Fruit fly (Drosophila melanogaster) whole organism, embryonic: ENCODE data around the gene RfC4.

Experiments
- CG10654 ChIP-seq: fragments of 200-800 bp; sonication (Bioruptor generic); optimal IDR thresholded peaks from 2 replicates; lab custom pipeline; 2016; ENCODE audit warnings: missing biosample characterization, missing genetic modification characterization
- CG11398 ChIP-seq: fragments of 200-800 bp; sonication (Bioruptor generic); optimal IDR thresholded peaks from 2 replicates; lab custom pipeline; 2016; ENCODE audit warnings: missing biosample characterization, missing genetic modification characterization
- CG12391 ChIP-seq: fragments of 200-800 bp; sonication (Bioruptor generic); optimal IDR thresholded peaks from 3 replicates; lab custom pipeline; 2018; ENCODE audit warnings: missing biosample characterization, mild to moderate bottlenecking, missing genetic modification characterization, moderate library complexity
- CG14710 ChIP-seq: fragments of 200-800 bp; sonication (Bioruptor generic); optimal IDR thresholded peaks from 3 replicates; lab custom pipeline; 2019; ENCODE audit warnings: missing biosample characterization, mild to moderate bottlenecking, missing genetic modification characterization, moderate library complexity
- CG15073 ChIP-seq: fragments of 200-800 bp; sonication (Bioruptor generic); optimal IDR thresholded peaks from 2 replicates; lab custom pipeline; 2016; ENCODE audit warnings: missing biosample characterization, missing genetic modification characterization
- CG17385 ChIP-seq: fragments of 200-800 bp; sonication (Bioruptor generic); optimal IDR thresholded peaks from 3 replicates; lab custom pipeline; 2018; ENCODE audit warnings: missing biosample characterization, mild to moderate bottlenecking, missing genetic modification characterization
- CG17829 ChIP-seq: fragments of 200-800 bp; optimal IDR thresholded peaks from 2 replicates; lab custom pipeline; 2019; ENCODE audit warnings: missing biosample characterization, mild to moderate bottlenecking, missing genetic modification characterization, moderate library complexity
- CG18476 ChIP-seq: fragments of 200-800 bp; sonication (Bioruptor generic); optimal IDR thresholded peaks from 2 replicates; lab custom pipeline; 2016; ENCODE audit warnings: missing biosample characterization, mild to moderate bottlenecking, missing genetic modification characterization
- CG18599 ChIP-seq: fragments of 200-800 bp; sonication (Bioruptor generic); optimal IDR thresholded peaks from 3 replicates; lab custom pipeline; 2017; ENCODE audit warnings: missing biosample characterization, missing genetic modification characterization, mild to moderate bottlenecking, moderate library complexity, missing genetic modification reagents
- CG2202 ChIP-seq: fragments of 200-800 bp; sonication (Bioruptor generic); optimal IDR thresholded peaks from 2 replicates; lab custom pipeline; 2018; ENCODE audit warnings: missing biosample characterization, mild to moderate bottlenecking, missing genetic modification characterization
- CG2678 ChIP-seq: fragments of 200-800 bp; sonication (Bioruptor generic); optimal IDR thresholded peaks from 3 replicates; lab custom pipeline; 2019; ENCODE audit warnings: missing biosample characterization, mild to moderate bottlenecking, missing genetic modification characterization, moderate library complexity
- CG33557 ChIP-seq: fragments of 200-800 bp; sonication (Bioruptor generic); optimal IDR thresholded peaks from 2 replicates; lab custom pipeline; 2019; ENCODE audit warnings: missing biosample characterization, mild to moderate bottlenecking, missing genetic modification characterization, moderate library complexity
- CG3726 ChIP-seq: fragments of 200-800 bp; sonication (Bioruptor generic); IDR thresholded peaks from 3 replicates; pipeline ENCODE4, ENCODE4 v1.3.6; 2022; ENCODE audit warnings: missing biosample characterization, missing genetic modification characterization
- CG4360 ChIP-seq: fragments of 200-800 bp; sonication (Bioruptor generic); IDR thresholded peaks from 2 replicates; pipeline ENCODE4 v1.3.6; 2022; ENCODE audit warnings: missing biosample characterization, missing genetic modification characterization
- CG4854 ChIP-seq: fragments of 200-800 bp; sonication (Bioruptor generic); optimal IDR thresholded peaks from 2 replicates; lab custom pipeline; 2016; ENCODE audit warnings: missing biosample characterization, missing genetic modification characterization, inconsistent platforms
- CG5180 ChIP-seq: fragments of 200-800 bp; sonication (Bioruptor generic); optimal IDR thresholded peaks from 3 replicates; lab custom pipeline; 2017; ENCODE audit warnings: missing biosample characterization, missing genetic modification characterization, mild to moderate bottlenecking, moderate library complexity, missing genetic modification reagents
- CG6254 ChIP-seq: fragments of 200-800 bp; sonication (Bioruptor generic); optimal IDR thresholded peaks from 3 replicates; lab custom pipeline; 2017; ENCODE audit warnings: mild to moderate bottlenecking, missing biosample characterization, missing genetic modification reagents, missing genetic modification characterization
- CG6854 ChIP-seq: fragments of 200-800 bp; sonication (Bioruptor generic); optimal IDR thresholded peaks from 3 replicates; lab custom pipeline; 2017; ENCODE audit warnings: missing biosample characterization, mild to moderate bottlenecking, missing genetic modification characterization
- CG9727 ChIP-seq: fragments of 200-800 bp; sonication (Bioruptor generic); optimal IDR thresholded peaks from 3 replicates; lab custom pipeline; 2017; ENCODE audit warnings: missing biosample characterization, mild to moderate bottlenecking, missing genetic modification characterization
- CG9876 ChIP-seq: fragments of 200-800 bp; sonication (Bioruptor generic); optimal IDR thresholded peaks from 2 replicates; lab custom pipeline; 2016; ENCODE audit warnings: missing biosample characterization, missing genetic modification characterization
- HLH3B ChIP-seq: fragments of 200-800 bp; sonication (Bioruptor generic); IDR thresholded peaks from 2 replicates; pipeline ENCODE4 v1.3.6; 2022; ENCODE audit warnings: missing biosample characterization, missing genetic modification characterization
- HLH54F ChIP-seq: fragments of 200-800 bp; sonication (Bioruptor generic); optimal IDR thresholded peaks from 3 replicates; lab custom pipeline; 2016; ENCODE audit warnings: missing biosample characterization, missing genetic modification characterization
- Hand ChIP-seq: fragments of 200-800 bp; sonication (Bioruptor generic); optimal IDR thresholded peaks from 2 replicates; lab custom pipeline; 2017; ENCODE audit warnings: mild to moderate bottlenecking, missing biosample characterization, missing genetic modification reagents, missing genetic modification characterization
- Hsf ChIP-seq: fragments of 200-800 bp; sonication (Bioruptor generic); optimal IDR thresholded peaks from 3 replicates; lab custom pipeline; 2016; ENCODE audit warnings: missing biosample characterization, missing genetic modification characterization
- Lim3 ChIP-seq: fragments of 200-800 bp; sonication (Bioruptor generic); IDR thresholded peaks from 2 replicates; pipeline ENCODE4 v1.3.6; 2022; ENCODE audit warnings: missing biosample characterization, missing genetic modification characterization
- Opbp ChIP-seq: fragments of 200-800 bp; sonication (Bioruptor generic); IDR thresholded peaks from 3 replicates; pipeline ENCODE4 v1.3.6; 2022; ENCODE audit warnings: missing biosample characterization, missing genetic modification characterization; ENCODE audit not compliant: partially characterized antibody
- Six4 ChIP-seq: fragments of 200-800 bp; sonication (Bioruptor generic); optimal IDR thresholded peaks from 2 replicates; lab custom pipeline; 2016; ENCODE audit warnings: missing biosample characterization, missing genetic modification characterization
- amos ChIP-seq: fragments of 200-800 bp; sonication (Bioruptor generic); IDR thresholded peaks from 2 replicates; pipeline ENCODE4 v1.3.6; 2022; ENCODE audit warnings: missing biosample characterization, missing genetic modification characterization; ENCODE audit not compliant: partially characterized antibody
- az2 ChIP-seq: fragments of 200-800 bp; sonication (Bioruptor generic); optimal IDR thresholded peaks from 3 replicates; lab custom pipeline; 2016; ENCODE audit warnings: missing biosample characterization, missing genetic modification characterization
- bowl ChIP-seq: fragments of 200-800 bp; sonication (Bioruptor generic); IDR thresholded peaks from 2 replicates; pipeline ENCODE4 v1.3.6; 2022; ENCODE audit warnings: missing biosample characterization, missing genetic modification characterization
- cad ChIP-seq: fragments of >200 bp; optimal IDR thresholded peaks from 2 replicates; lab custom pipeline; 2017; ENCODE audit warnings: missing biosample characterization, missing genetic modification characterization
- cas ChIP-seq: fragments of 200-800 bp; sonication (Bioruptor generic); IDR thresholded peaks from 2 replicates; pipeline ENCODE4 v1.3.6; 2022; ENCODE audit warnings: missing biosample characterization, missing genetic modification characterization
- crol ChIP-seq: fragments of 200-800 bp; sonication (Bioruptor generic); IDR thresholded peaks from 2 replicates; pipeline ENCODE4 v1.3.6; 2022; ENCODE audit warnings: missing biosample characterization, missing genetic modification characterization
- dmrt11E ChIP-seq: fragments of 200-800 bp; sonication (Bioruptor generic); optimal IDR thresholded peaks from 3 replicates; lab custom pipeline; 2018; ENCODE audit warnings: missing biosample characterization, mild to moderate bottlenecking, missing genetic modification characterization, moderate library complexity
- dysf ChIP-seq: fragments of 200-800 bp; sonication (Bioruptor generic); IDR thresholded peaks from 3 replicates; pipeline ENCODE4 v1.3.6; 2022; ENCODE audit warnings: missing biosample characterization, missing genetic modification characterization
- eve ChIP-seq, 2 experiments: fragments of >200 bp; optimal IDR thresholded peaks; 2 replicates each; lab custom pipeline; 2017; ENCODE audit warnings: missing biosample characterization in 2 of 2, missing genetic modification characterization in 2 of 2
- grau ChIP-seq: fragments of 200-800 bp; optimal IDR thresholded peaks from 3 replicates; lab custom pipeline; 2019; ENCODE audit warnings: missing biosample characterization, mild to moderate bottlenecking, missing genetic modification characterization, moderate library complexity
- ken ChIP-seq: fragments of 200-800 bp; sonication (Bioruptor generic); IDR thresholded peaks from 3 replicates; pipeline ENCODE4 v1.3.6; 2022; ENCODE audit warnings: missing biosample characterization, missing genetic modification characterization
- lab ChIP-seq: fragments of 200-800 bp; sonication (Bioruptor generic); optimal IDR thresholded peaks from 3 replicates; lab custom pipeline; 2017; ENCODE audit warnings: missing biosample characterization, missing genetic modification characterization, mild to moderate bottlenecking, moderate library complexity, missing genetic modification reagents
- nmo ChIP-seq: fragments of 200-800 bp; sonication (Bioruptor generic); optimal IDR thresholded peaks from 2 replicates; lab custom pipeline; 2018; ENCODE audit warnings: missing biosample characterization, mild to moderate bottlenecking, missing genetic modification characterization, moderate library complexity
- pita ChIP-seq: fragments of 200-800 bp; sonication (Bioruptor generic); optimal IDR thresholded peaks from 2 replicates; lab custom pipeline; 2017; ENCODE audit warnings: missing biosample characterization, mild to moderate bottlenecking, missing genetic modification characterization
- pros ChIP-seq: fragments of 200-800 bp; sonication (Bioruptor generic); optimal IDR thresholded peaks from 3 replicates; lab custom pipeline; 2019; ENCODE audit warnings: missing biosample characterization, mild to moderate bottlenecking, missing genetic modification characterization, moderate library complexity
- sisA ChIP-seq: fragments of 200-800 bp; sonication (Bioruptor generic); IDR thresholded peaks from 2 replicates; pipeline ENCODE4 v1.3.6; 2022; ENCODE audit warnings: missing biosample characterization, missing genetic modification characterization
- sr ChIP-seq: fragments of 200-800 bp; sonication (Bioruptor generic); IDR thresholded peaks from 3 replicates; pipeline ENCODE4 v1.3.6; 2022; ENCODE audit warnings: missing biosample characterization, missing genetic modification characterization
- stwl ChIP-seq: fragments of 200-800 bp; sonication (Bioruptor generic); optimal IDR thresholded peaks from 3 replicates; lab custom pipeline; 2018; ENCODE audit warnings: missing biosample characterization, mild to moderate bottlenecking, missing genetic modification characterization, moderate library complexity
- tll ChIP-seq, 2 experiments: fragments of 200-800 bp in 1 of 2; fragments of >200 bp in 1 of 2; sonication (Bioruptor generic) in 1 of 2; optimal IDR thresholded peaks; 2 replicates each; lab custom pipeline; 2017 to 2019; ENCODE audit warnings: missing biosample characterization in 2 of 2, missing genetic modification characterization in 2 of 2, mild to moderate bottlenecking in 1 of 2, moderate library complexity in 1 of 2
- trh ChIP-seq: fragments of 200-800 bp; sonication (Bioruptor generic); optimal IDR thresholded peaks from 2 replicates; lab custom pipeline; 2016; ENCODE audit warnings: missing biosample characterization, missing genetic modification characterization
- vvl ChIP-seq: fragments of 200-800 bp; sonication (Bioruptor generic); IDR thresholded peaks from 2 replicates; pipeline ENCODE4 v1.3.6; 2022; ENCODE audit warnings: missing biosample characterization, missing genetic modification characterization
- zfh2 ChIP-seq: fragments of 200-800 bp; sonication (Bioruptor generic); optimal IDR thresholded peaks from 2 replicates; lab custom pipeline; 2016; ENCODE audit warnings: missing biosample characterization, missing genetic modification characterization

RfC4 gene

DNA sequence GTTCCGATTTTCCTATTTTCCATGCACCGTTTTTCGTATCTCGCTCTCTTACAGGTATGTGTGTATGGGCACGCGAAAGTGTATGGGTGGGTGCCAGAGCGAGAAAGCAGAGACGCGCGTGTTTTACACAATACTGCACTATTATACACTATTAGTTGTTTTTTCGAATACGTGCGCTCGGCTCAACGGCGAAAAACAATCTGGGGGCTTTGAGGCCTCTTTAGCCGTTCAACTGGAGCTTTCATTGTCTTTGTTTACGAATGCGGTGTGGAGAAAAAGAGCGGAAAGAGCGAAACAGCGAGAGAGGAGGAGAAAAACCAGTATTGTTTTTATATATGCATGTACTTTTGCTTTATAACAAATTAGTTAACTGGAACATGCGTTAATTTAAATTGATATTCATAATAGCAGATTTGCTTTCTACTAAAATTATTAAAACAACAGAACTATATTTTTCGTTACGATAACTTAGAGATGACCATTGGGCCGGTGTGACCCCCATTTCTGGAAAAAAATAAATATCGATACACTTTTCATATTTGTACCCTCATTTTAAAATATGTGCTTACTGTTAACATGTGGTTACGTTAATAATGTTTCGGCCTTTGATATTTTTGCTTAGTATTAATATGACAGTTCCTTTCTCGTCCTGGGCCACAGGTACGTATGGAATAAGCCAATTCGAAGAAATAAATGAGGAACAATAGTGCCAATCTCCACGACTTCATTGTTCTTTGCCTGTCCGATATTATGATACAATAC, 33.2 kb downstream of the RfC4 start, which contains the start of gene CG14995 (continued):
- peak; percentile 99 for TF ChIP-seq CG14710 (tag; lab: Kevin White, UChicago)
- TF ChIP-seq ken (GFP tag; lab: Robert Waterston, UW), result no peak
- no peak for TF ChIP-seq pros (GFP tag; lab: Kevin White, UChicago)
- TF ChIP-seq CG17829 (tag; lab: Kevin White, UChicago), result peak; percentile 13
- peak; percentile 71; the same call in 2 of the 3 replicates for TF ChIP-seq Opbp
- TF ChIP-seq trh, result no peak
- TF ChIP-seq CG6254 (GFP tag; lab: Kevin White, UChicago), result no peak
- no peak for TF ChIP-seq cad
- no peak for TF ChIP-seq CG11398 (GFP tag; lab: Kevin White, UChicago)
- no peak for TF ChIP-seq sr (GFP tag; lab: Robert Waterston, UW)
- TF ChIP-seq CG5180 (GFP tag; lab: Kevin White, UChicago), result peak; percentile 51
- TF ChIP-seq CG3726 (GFP tag; lab: Robert Waterston, UW), result no peak
- TF ChIP-seq eve (GFP tag; optimal IDR thresholded peaks at IDR 0.05; lab: Kevin White, UChicago), result no peak
- TF ChIP-seq dmrt11E (tag; lab: Kevin White, UChicago), result no peak
- peak; percentile 78; the same call in 1 of the 2 replicates for TF ChIP-seq amos (GFP tag; lab: Robert Waterston, UW)
- TF ChIP-seq Hsf (GFP tag; lab: Kevin White, UChicago), result no peak
- TF ChIP-seq Lim3, result no peak
- peak; percentile 49; the same call in 1 of the 2 replicates for TF ChIP-seq vvl (GFP tag; lab: Robert Waterston, UW)
- no peak for TF ChIP-seq pita (GFP tag; lab: Kevin White, UChicago)
- no peak for TF ChIP-seq CG10654
- no peak for TF ChIP-seq Six4 (GFP tag; lab: Kevin White, UChicago)
- peak; percentile 53 for TF ChIP-seq CG6854 (GFP tag; lab: Kevin White, UChicago)
- TF ChIP-seq CG9727 (GFP tag; lab: Kevin White, UChicago), result no peak
- TF ChIP-seq dysf (GFP tag; lab: Robert Waterston, UW), result no peak; the same call in 2 of the 3 replicates
- no peak for TF ChIP-seq az2 (GFP tag; lab: Kevin White, UChicago)
- TF ChIP-seq cas, result no peak
- TF ChIP-seq zfh2 (GFP tag; lab: Kevin White, UChicago), result no peak
- TF ChIP-seq CG18599 (GFP tag; lab: Kevin White, UChicago), result peak; percentile 35
- TF ChIP-seq sisA (GFP tag; lab: Robert Waterston, UW), result no peak
- TF ChIP-seq nmo (GFP tag; lab: Kevin White, UChicago), result no peak
- 0 out of 2 replicates have a peak, but pooled peaks have one; percentile 22 for TF ChIP-seq HLH3B (GFP tag; lab: Robert Waterston, UW)
- no peak for TF ChIP-seq CG4360 (GFP tag; lab: Robert Waterston, UW)
- no peak for TF ChIP-seq HLH54F
- TF ChIP-seq CG15073 (GFP tag; lab: Kevin White, UChicago), result no peak
- TF ChIP-seq Hand, result peak; percentile 34
- TF ChIP-seq CG18476 (GFP tag; lab: Kevin White, UChicago), result no peak
- peak; percentile 0 for TF ChIP-seq CG12391 (tag; lab: Kevin White, UChicago)
- peak; percentile 56 for TF ChIP-seq stwl (tag; lab: Kevin White, UChicago)
- TF ChIP-seq bowl (GFP tag; lab: Robert Waterston, UW), result no peak
- TF ChIP-seq CG4854 (GFP tag; lab: Kevin White, UChicago), result no peak
- no peak for TF ChIP-seq CG33557
- TF ChIP-seq crol (GFP tag; lab: Robert Waterston, UW), result no peak
- no peak for TF ChIP-seq CG2202 (tag; lab: Kevin White, UChicago)
- no peak for TF ChIP-seq CG9876 (GFP tag; lab: Kevin White, UChicago)
- TF ChIP-seq tll (GFP tag; optimal IDR thresholded peaks at IDR 0.05; lab: Kevin White, UChicago), result no peak
- TF ChIP-seq CG17385 (GFP tag; lab: Kevin White, UChicago), result peak; percentile 39
- TF ChIP-seq grau (tag; lab: Kevin White, UChicago), result peak; percentile 9
- peak; percentile 67 for TF ChIP-seq lab
- peak; percentile 33 for TF ChIP-seq CG2678 (tag; lab: Kevin White, UChicago)
